Fruit fly (Drosophila melanogaster) whole organism, embryonic: Measurements from ENCODE around the gene Rnmt.

Experiments used
- B-H1 ChIP-seq: fragments of 200-800 bp; sonication (Bioruptor generic); IDR thresholded peaks from 3 replicates; pipeline ENCODE4 v1.3.6; 2022; ENCODE audit warnings: missing biosample characterization, missing genetic modification characterization
- CG10565 ChIP-seq: fragments of 200-800 bp; sonication (Bioruptor generic); optimal IDR thresholded peaks from 3 replicates; lab custom pipeline; 2016; ENCODE audit warnings: missing biosample characterization, mild to moderate bottlenecking, missing genetic modification characterization
- CG11093 ChIP-seq: fragments of 200-800 bp; sonication (Bioruptor generic); IDR thresholded peaks from 3 replicates; pipeline ENCODE4 v1.3.6; 2022; ENCODE audit warnings: missing biosample characterization, missing genetic modification characterization
- CG11504 ChIP-seq: fragments of 200-800 bp; sonication (Bioruptor generic); optimal IDR thresholded peaks from 3 replicates; lab custom pipeline; 2019; ENCODE audit warnings: missing biosample characterization, mild to moderate bottlenecking, missing genetic modification characterization, moderate library complexity
- CG11695 ChIP-seq: fragments of 200-800 bp; sonication (Bioruptor generic); IDR thresholded peaks from 3 replicates; pipeline ENCODE4 v1.3.6; 2022; ENCODE audit warnings: missing biosample characterization, missing genetic modification characterization
- CG12104 ChIP-seq: fragments of 200-800 bp; sonication (Bioruptor generic); optimal IDR thresholded peaks from 3 replicates; lab custom pipeline; 2016; ENCODE audit warnings: missing biosample characterization, missing genetic modification characterization
- CG12744 ChIP-seq: fragments of 200-800 bp; sonication (Bioruptor generic); optimal IDR thresholded peaks from 2 replicates; lab custom pipeline; 2016; ENCODE audit warnings: missing biosample characterization, missing genetic modification characterization
- CG14860 ChIP-seq: fragments of 200-800 bp; sonication (Bioruptor generic); IDR thresholded peaks from 3 replicates; pipeline ENCODE4 v1.3.6; 2022; ENCODE audit warnings: missing biosample characterization, missing genetic modification characterization; ENCODE audit not compliant: partially characterized antibody
- CG15601 ChIP-seq: fragments of 200-800 bp; sonication (Bioruptor generic); optimal IDR thresholded peaks from 3 replicates; lab custom pipeline; 2019; ENCODE audit warnings: missing biosample characterization, mild to moderate bottlenecking, missing genetic modification characterization, moderate library complexity
- CG15696 ChIP-seq: fragments of 200-800 bp; sonication (Bioruptor generic); optimal IDR thresholded peaks from 2 replicates; lab custom pipeline; 2019; ENCODE audit warnings: missing biosample characterization, mild to moderate bottlenecking, missing genetic modification characterization, moderate library complexity
- CG16863 ChIP-seq: fragments of 200-800 bp; sonication (Bioruptor generic); optimal IDR thresholded peaks from 3 replicates; lab custom pipeline; 2016; ENCODE audit warnings: missing biosample characterization, missing genetic modification characterization
- CG17328 ChIP-seq: fragments of 200-800 bp; sonication (Bioruptor generic); IDR thresholded peaks from 2 replicates; pipeline ENCODE4 v1.3.6; 2022; ENCODE audit warnings: missing biosample characterization, missing genetic modification characterization
- CG17568 ChIP-seq: fragments of 200-800 bp; sonication (Bioruptor generic); optimal IDR thresholded peaks from 2 replicates; lab custom pipeline; 2018; ENCODE audit warnings: missing biosample characterization, mild to moderate bottlenecking, missing genetic modification characterization, moderate library complexity
- CG2202 ChIP-seq: fragments of 200-800 bp; sonication (Bioruptor generic); optimal IDR thresholded peaks from 2 replicates; lab custom pipeline; 2018; ENCODE audit warnings: missing biosample characterization, mild to moderate bottlenecking, missing genetic modification characterization
- CG2875 ChIP-seq: fragments of 200-800 bp; sonication (Bioruptor generic); optimal IDR thresholded peaks from 2 replicates; lab custom pipeline; 2017; ENCODE audit warnings: missing biosample characterization, mild to moderate bottlenecking, missing genetic modification characterization, missing genetic modification reagents
- CG3281 ChIP-seq: fragments of 200-800 bp; sonication (Bioruptor generic); optimal IDR thresholded peaks from 3 replicates; lab custom pipeline; 2017; ENCODE audit warnings: missing biosample characterization, mild to moderate bottlenecking, missing genetic modification characterization
- CG34224 ChIP-seq: fragments of 200-800 bp; sonication (Bioruptor generic); IDR thresholded peaks from 3 replicates; pipeline ENCODE4 v1.3.6; 2022; ENCODE audit warnings: missing biosample characterization, missing genetic modification characterization; ENCODE audit not compliant: partially characterized antibody
- CG34376 ChIP-seq: fragments of 200-800 bp; sonication (Bioruptor generic); optimal IDR thresholded peaks from 2 replicates; lab custom pipeline; 2018; ENCODE audit warnings: missing biosample characterization, mild to moderate bottlenecking, missing genetic modification characterization
- CG3726 ChIP-seq: fragments of 200-800 bp; sonication (Bioruptor generic); IDR thresholded peaks from 3 replicates; pipeline ENCODE4, ENCODE4 v1.3.6; 2022; ENCODE audit warnings: missing biosample characterization, missing genetic modification characterization
- CG3995 ChIP-seq: fragments of 200-800 bp; sonication (Bioruptor generic); optimal IDR thresholded peaks from 3 replicates; lab custom pipeline; 2016; ENCODE audit warnings: missing biosample characterization, missing genetic modification characterization
- CG4707 ChIP-seq: fragments of 200-800 bp; sonication (Bioruptor generic); optimal IDR thresholded peaks from 2 replicates; lab custom pipeline; 2018; ENCODE audit warnings: missing biosample characterization, mild to moderate bottlenecking, missing genetic modification characterization, moderate library complexity
- CG6654 ChIP-seq: fragments of 200-800 bp; sonication (Bioruptor generic); optimal IDR thresholded peaks from 2 replicates; lab custom pipeline; 2017; ENCODE audit warnings: missing biosample characterization, mild to moderate bottlenecking, missing genetic modification characterization
- CkIIα-i1 ChIP-seq: fragments of 200-800 bp; sonication (Bioruptor generic); IDR thresholded peaks from 2 replicates; pipeline ENCODE4 v1.3.6; 2022; ENCODE audit warnings: missing biosample characterization, missing genetic modification characterization
- CoRest ChIP-seq: fragments of 200-800 bp; sonication (Bioruptor generic); optimal IDR thresholded peaks from 3 replicates; lab custom pipeline; 2018; ENCODE audit warnings: missing biosample characterization, mild to moderate bottlenecking, missing genetic modification characterization, moderate library complexity
- Dad ChIP-seq: fragments of 200-800 bp; sonication (Bioruptor generic); optimal IDR thresholded peaks from 3 replicates; lab custom pipeline; 2016; ENCODE audit warnings: missing biosample characterization, missing genetic modification characterization
- Dref ChIP-seq: fragments of 200-800 bp; sonication (Bioruptor generic); IDR thresholded peaks from 2 replicates; pipeline ENCODE4 v1.3.6; 2022; ENCODE audit warnings: missing biosample characterization, missing genetic modification characterization
- ERR ChIP-seq: fragments of 200-800 bp; sonication (Bioruptor generic); optimal IDR thresholded peaks from 2 replicates; lab custom pipeline; 2016; ENCODE audit warnings: missing biosample characterization, missing genetic modification characterization
- Ets97D ChIP-seq: fragments of 200-800 bp; sonication (Bioruptor generic); optimal IDR thresholded peaks from 3 replicates; lab custom pipeline; 2016; ENCODE audit warnings: missing biosample characterization, missing genetic modification characterization
- Fer1 ChIP-seq: fragments of 200-800 bp; sonication (Bioruptor generic); optimal IDR thresholded peaks from 2 replicates; lab custom pipeline; 2017; ENCODE audit warnings: missing biosample characterization, mild to moderate bottlenecking, missing genetic modification characterization
- Hand ChIP-seq: fragments of 200-800 bp; sonication (Bioruptor generic); optimal IDR thresholded peaks from 2 replicates; lab custom pipeline; 2017; ENCODE audit warnings: mild to moderate bottlenecking, missing biosample characterization, missing genetic modification reagents, missing genetic modification characterization
- HmgZ ChIP-seq: fragments of 200-800 bp; sonication (Bioruptor generic); optimal IDR thresholded peaks from 2 replicates; lab custom pipeline; 2018; ENCODE audit warnings: missing biosample characterization, mild to moderate bottlenecking, missing genetic modification characterization
- Ptx1 ChIP-seq: fragments of 200-800 bp; sonication (Bioruptor generic); IDR thresholded peaks from 2 replicates; pipeline ENCODE4 v1.3.6; 2022; ENCODE audit warnings: missing biosample characterization, missing genetic modification characterization
- Sox102F ChIP-seq: fragments of 200-800 bp; sonication (Bioruptor generic); optimal IDR thresholded peaks from 2 replicates; lab custom pipeline; 2018; ENCODE audit warnings: missing biosample characterization, mild to moderate bottlenecking, missing genetic modification characterization, moderate library complexity
- Trl ChIP-seq, 3 experiments: fragments of >200 bp in 2 of 3; fragments of 200-800 bp in 1 of 3; sonication (Bioruptor generic) in 1 of 3; optimal IDR thresholded peaks; 2 replicates in 1 of 3; 3 replicates in 2 of 3; lab custom pipeline; 2016 to 2017; ENCODE audit warnings: missing biosample characterization in 1 of 3, missing genetic modification characterization in 1 of 3
- Xbp1 ChIP-seq: fragments of 200-800 bp; sonication (Bioruptor generic); optimal IDR thresholded peaks from 3 replicates; lab custom pipeline; 2016; ENCODE audit warnings: missing biosample characterization, mild to moderate bottlenecking, missing genetic modification characterization
- Xrp1 ChIP-seq: fragments of 200-800 bp; sonication (Bioruptor generic); IDR thresholded peaks from 2 replicates; pipeline ENCODE4 v1.3.6; 2022; ENCODE audit warnings: missing biosample characterization, missing genetic modification characterization
- bbx ChIP-seq: fragments of 200-800 bp; sonication (Bioruptor generic); IDR thresholded peaks from 2 replicates; pipeline ENCODE4 v1.3.6; 2022; ENCODE audit warnings: missing biosample characterization, missing genetic modification characterization; ENCODE audit not compliant: partially characterized antibody
- bsh ChIP-seq, 2 experiments: fragments of 200-800 bp; sonication (Bioruptor generic); optimal IDR thresholded peaks; 2 replicates each; lab custom pipeline; 2017 to 2018; ENCODE audit warnings: mild to moderate bottlenecking in 2 of 2, missing biosample characterization in 2 of 2, missing genetic modification characterization in 2 of 2, moderate library complexity in 1 of 2
- cad ChIP-seq: fragments of >200 bp; optimal IDR thresholded peaks from 2 replicates; lab custom pipeline; 2017; ENCODE audit warnings: missing biosample characterization, missing genetic modification characterization
- corto ChIP-seq: fragments of 200-800 bp; sonication (Bioruptor generic); optimal IDR thresholded peaks from 2 replicates; lab custom pipeline; 2016; ENCODE audit warnings: missing biosample characterization, mild to moderate bottlenecking, missing genetic modification characterization, moderate library complexity
- crc ChIP-seq: fragments of 200-800 bp; sonication (Bioruptor generic); optimal IDR thresholded peaks from 2 replicates; lab custom pipeline; 2016; ENCODE audit warnings: missing biosample characterization, missing genetic modification characterization
- ems ChIP-seq: fragments of 200-800 bp; sonication (Bioruptor generic); optimal IDR thresholded peaks from 3 replicates; lab custom pipeline; 2016; ENCODE audit warnings: missing biosample characterization, missing genetic modification characterization
- ftz-f1 ChIP-seq: fragments of 200-800 bp; sonication (Bioruptor generic); optimal IDR thresholded peaks from 2 replicates; lab custom pipeline; 2016; ENCODE audit warnings: missing biosample characterization, missing genetic modification characterization
- gro ChIP-seq: fragments of 200-800 bp; sonication (Bioruptor generic); optimal IDR thresholded peaks from 2 replicates; lab custom pipeline; 2016; ENCODE audit warnings: missing biosample characterization, missing genetic modification characterization
- nau ChIP-seq: fragments of 200-800 bp; sonication (Bioruptor generic); optimal IDR thresholded peaks from 3 replicates; lab custom pipeline; 2017; ENCODE audit warnings: missing biosample characterization, mild to moderate bottlenecking, missing genetic modification characterization, missing genetic modification reagents
- pita ChIP-seq: fragments of 200-800 bp; sonication (Bioruptor generic); optimal IDR thresholded peaks from 2 replicates; lab custom pipeline; 2017; ENCODE audit warnings: missing biosample characterization, mild to moderate bottlenecking, missing genetic modification characterization
- tio ChIP-seq: fragments of 200-800 bp; sonication (Bioruptor generic); optimal IDR thresholded peaks from 2 replicates; lab custom pipeline; 2017; ENCODE audit warnings: missing biosample characterization, missing genetic modification characterization, inconsistent platforms
- tx ChIP-seq: fragments of 200-800 bp; sonication (Bioruptor generic); optimal IDR thresholded peaks from 2 replicates; lab custom pipeline; 2016; ENCODE audit warnings: missing biosample characterization, missing genetic modification characterization
- yki ChIP-seq: fragments of >200 bp; optimal IDR thresholded peaks from 3 replicates; lab custom pipeline; 2018
- z ChIP-seq: fragments of 200-800 bp; sonication (Bioruptor generic); IDR thresholded peaks from 3 replicates; pipeline ENCODE4 v1.3.6; 2022; ENCODE audit warnings: missing biosample characterization, missing genetic modification characterization

Rnmt gene

DNA sequence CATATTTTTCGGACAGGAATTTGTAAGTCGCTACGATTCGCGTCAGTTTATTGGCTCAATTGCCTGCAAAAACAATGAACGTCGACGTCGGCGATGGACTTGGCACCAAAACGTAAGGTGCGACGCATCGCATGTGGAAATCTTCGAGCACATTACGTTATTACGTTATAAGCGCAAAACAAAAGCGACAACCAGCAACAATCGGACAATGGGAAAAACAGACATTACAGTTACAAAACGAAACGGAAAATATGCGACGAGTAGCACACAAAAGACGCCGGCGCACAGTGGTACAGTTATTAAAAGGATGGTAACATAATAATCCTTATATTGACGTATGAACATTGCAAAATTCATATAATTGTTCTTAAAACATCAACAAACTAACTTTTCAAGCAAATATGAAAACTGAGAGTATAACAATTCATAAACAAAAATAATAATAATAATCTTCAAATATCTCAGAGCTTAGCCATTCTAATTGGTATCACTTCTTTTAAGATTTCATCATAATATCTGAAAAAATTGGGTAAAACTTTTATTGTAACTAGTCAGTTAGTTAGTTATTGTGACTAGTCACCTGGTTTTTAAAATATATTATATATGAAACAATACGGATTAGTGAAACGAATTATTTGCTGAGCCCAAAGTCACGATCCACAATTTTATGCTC is 14.8 kb upstream of the Rnmt start (continued):
- TF ChIP-seq CG12104 (GFP tag; lab: Kevin White, UChicago) (peak; percentile 14), CG11093 (GFP tag; lab: Robert Waterston, UW) (no peak), Ets97D (no peak), pita (GFP tag; lab: Kevin White, UChicago) (no peak), tx (no peak), CG17568 (GFP tag; lab: Kevin White, UChicago) (no peak), CG14860 (GFP tag; lab: Robert Waterston, UW) (no peak), CG3726 (GFP tag; lab: Robert Waterston, UW) (no peak), crc (no peak), CG3995 (GFP tag; lab: Kevin White, UChicago) (no peak), CoRest (peak; percentile 6), CG17328 (no peak), CG2875 (GFP tag; lab: Kevin White, UChicago) (no peak), Ptx1 (GFP tag; lab: Robert Waterston, UW) (peak; percentile 16; the same call in 1 of the 2 replicates), CG2202 (tag; lab: Kevin White, UChicago) (no peak), CG11504 (tag; lab: Kevin White, UChicago) (peak; percentile 68), B-H1 (GFP tag; lab: Robert Waterston, UW) (no peak), ERR (GFP tag; lab: Kevin White, UChicago) (no peak), Fer1 (GFP tag; lab: Kevin White, UChicago) (no peak), bbx (GFP tag; lab: Robert Waterston, UW) (no peak), CG34376 (no peak), corto (GFP tag; lab: Kevin White, UChicago) (no peak), Xbp1 (peak; percentile 11), cad (GFP tag; lab: Kevin White, UChicago) (no peak), yki (lab: Kevin White, UChicago) (no peak), CG11695 (GFP tag; lab: Robert Waterston, UW) (0 out of 3 replicates have a peak, but pooled peaks have one; percentile 15), CG12744 (GFP tag; lab: Kevin White, UChicago) (no peak), CG15601 (tag; lab: Kevin White, UChicago) (no peak), Dad (no peak), z (GFP tag; lab: Robert Waterston, UW) (no peak), CkIIα-i1 (no peak), nau (no peak), Hand (GFP tag; lab: Kevin White, UChicago) (no peak), CG15696 (tag; lab: Kevin White, UChicago) (no peak), CG3281 (GFP tag; lab: Kevin White, UChicago) (no peak), ftz-f1 (GFP tag; lab: Kevin White, UChicago) (no peak), CG16863 (GFP tag; lab: Kevin White, UChicago) (no peak), Sox102F (peak; percentile 52), ems (GFP tag; lab: Kevin White, UChicago) (no peak), Dref (GFP tag; lab: Robert Waterston, UW) (no peak), CG4707 (no peak), tio (GFP tag; lab: Kevin White, UChicago) (peak; percentile 63), CG10565 (GFP tag; lab: Kevin White, UChicago) (no peak), HmgZ (no peak), bsh (GFP tag; optimal IDR thresholded peaks at IDR 0.05; lab: Kevin White, UChicago) (no peak), CG6654 (GFP tag; lab: Kevin White, UChicago) (no peak), CG34224 (GFP tag; lab: Robert Waterston, UW) (no peak), Xrp1 (GFP tag; lab: Robert Waterston, UW) (peak; percentile 10; the same call in 1 of the 2 replicates), Trl (optimal IDR thresholded peaks at IDR 0.05; lab: Kevin White, UChicago) (no peak), Trl (GFP tag; optimal IDR thresholded peaks at IDR 0.05; lab: Kevin White, UChicago) (no peak), gro (no peak)
